Worm (Caenorhabditis elegans): ENCODE measurements around the gene Y54G2A.45.

The Y54G2A.45 gene

DNA sequence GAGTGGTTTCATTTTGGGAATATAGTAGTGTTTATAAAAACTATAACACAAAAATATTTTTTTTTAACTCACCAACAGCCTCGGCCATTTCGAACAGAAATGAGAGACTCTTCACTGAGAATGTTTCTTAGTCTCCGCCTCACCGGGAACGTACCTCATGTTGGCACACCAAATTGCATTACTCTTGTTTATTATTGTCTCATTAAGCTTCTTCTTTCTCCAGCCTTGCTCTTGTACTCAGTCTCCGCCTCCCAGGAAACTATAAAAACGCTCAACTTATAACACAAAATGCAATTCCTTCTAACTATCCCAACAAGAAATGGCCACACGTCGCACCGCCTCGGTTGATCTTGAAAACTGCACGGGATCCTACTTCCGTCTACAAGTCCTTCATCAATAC lies 26.9 kb downstream of the Y54G2A.45 start, which contains the start of the genes Y54G2A.48 and pudl-1:
Gene Y54G2A.48 (minus strand): TSS at position 101 of the 400 bp plus-strand sequence.
Gene pudl-1 (plus strand): TSS at position 320 of the 400 bp plus-strand sequence.
- no peak for TF ChIP-seq ama-1 (optimal IDR thresholded peaks at IDR 0.05)
- TF ChIP-seq ama-1 (GFP tag; optimal IDR thresholded peaks at IDR 0.05): no peak
- no peak for TF ChIP-seq fkh-3 (tag; optimal IDR thresholded peaks at IDR 0.05)
- no peak for TF ChIP-seq chd-7 (tag; optimal IDR thresholded peaks at IDR 0.05)
- no peak for TF ChIP-seq nfya-2 (GFP tag; IDR thresholded peaks at IDR 0.05)
- no peak for TF ChIP-seq C17E4.6 (GFP tag; IDR thresholded peaks at IDR 0.05)
- no peak for TF ChIP-seq attf-3 (GFP tag; conservative IDR thresholded peaks at IDR 0.05)
- no peak for TF ChIP-seq gei-17 (GFP tag; optimal IDR thresholded peaks at IDR 0.05)
- TF ChIP-seq him-1 (tag; optimal IDR thresholded peaks at IDR 0.05): no peak
- no peak for TF ChIP-seq aptf-3 (GFP tag; IDR thresholded peaks at IDR 0.05)
- no peak for TF ChIP-seq lin-40 (tag; optimal IDR thresholded peaks at IDR 0.05)
- no peak for TF ChIP-seq B0035.1 (tag; optimal IDR thresholded peaks at IDR 0.05)
- no peak for TF ChIP-seq snpc-1.3 (tag; optimal IDR thresholded peaks at IDR 0.05; ENCODE audit: insufficient read depth)
- no peak for TF ChIP-seq Y95B8A.8 (GFP tag; IDR thresholded peaks at IDR 0.05)
- TF ChIP-seq D2030.7 (GFP tag; IDR thresholded peaks at IDR 0.05): no peak
- no peak for TF ChIP-seq ztf-3 (GFP tag; optimal IDR thresholded peaks at IDR 0.05)

DNA sequence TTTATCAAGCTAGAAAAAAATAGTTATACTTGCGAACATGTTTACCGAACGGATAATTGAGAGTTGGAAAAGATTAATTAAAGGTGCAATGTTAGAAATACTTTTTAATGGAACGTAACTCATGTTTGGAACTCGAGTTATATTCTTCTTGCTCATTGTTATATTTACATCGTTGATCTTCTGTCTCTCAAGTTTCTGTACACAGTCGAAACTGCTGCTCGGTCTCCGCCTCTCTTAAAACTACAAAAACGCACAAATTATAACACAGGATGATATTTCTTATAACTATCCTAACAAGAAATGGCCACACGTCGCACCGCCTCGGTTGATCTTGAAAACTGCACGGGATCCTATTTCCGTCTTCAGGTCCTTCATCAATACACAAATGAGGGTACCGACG lies 28.9 kb downstream of the Y54G2A.45 start, which contains the start of gene pudl-2:
Gene pudl-2 (plus strand): TSS at position 301 of the 400 bp plus-strand sequence.
- no peak for TF ChIP-seq atf-7 (tag; optimal IDR thresholded peaks at IDR 0.05)
- no peak for TF ChIP-seq akir-1 (GFP tag; optimal IDR thresholded peaks at IDR 0.05)
- TF ChIP-seq let-526 (GFP tag; IDR thresholded peaks at IDR 0.05): no peak
- TF ChIP-seq ztf-22 (GFP tag; optimal IDR thresholded peaks at IDR 0.05): no peak

DNA sequence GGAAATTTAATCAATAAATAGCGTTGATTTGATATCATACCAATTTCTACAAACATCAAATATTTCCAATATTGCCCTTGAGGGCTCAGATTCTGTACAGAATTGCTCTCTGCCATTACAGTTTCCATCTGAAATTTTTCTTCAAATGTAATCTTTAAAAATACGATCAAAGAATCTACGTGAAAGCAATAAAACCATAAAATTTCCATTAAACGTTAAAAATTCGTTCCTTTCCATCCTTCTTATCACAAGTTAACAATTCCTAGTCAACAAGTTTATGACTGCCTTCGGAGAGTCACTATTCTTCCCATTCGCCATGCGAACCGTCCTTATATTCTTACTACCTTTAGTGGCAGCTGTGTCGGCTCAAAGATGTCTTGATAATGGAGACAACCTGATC lies 29.7 kb downstream of the Y54G2A.45 start, which contains the start of gene clec-82:
Gene clec-82 (plus strand): TSS at position 301 of the 400 bp plus-strand sequence.
- TF ChIP-seq tlf-1 (GFP tag; optimal IDR thresholded peaks at IDR 0.05): no peak
- TF ChIP-seq nhr-80 (tag; optimal IDR thresholded peaks at IDR 0.05): no peak
- TF ChIP-seq hlh-26 (GFP tag; conservative IDR thresholded peaks at IDR 0.05): no peak
- TF ChIP-seq fkh-3 (tag; optimal IDR thresholded peaks at IDR 0.05): no peak
- no peak for TF ChIP-seq F23B12.7 (tag; optimal IDR thresholded peaks at IDR 0.05; ENCODE audit: insufficient read depth)
- TF ChIP-seq akir-1 (GFP tag; optimal IDR thresholded peaks at IDR 0.05): no peak
- TF ChIP-seq attf-3 (GFP tag; conservative IDR thresholded peaks at IDR 0.05): no peak
- no peak for TF ChIP-seq F33H1.4 (GFP tag; IDR thresholded peaks at IDR 0.05)
- no peak for TF ChIP-seq ekl-4 (GFP tag; IDR thresholded peaks at IDR 0.05)
- no peak for TF ChIP-seq ccch-3 (GFP tag; optimal IDR thresholded peaks at IDR 0.05)
- no peak for TF ChIP-seq egrh-3 (GFP tag; IDR thresholded peaks at IDR 0.05)
- no peak for TF ChIP-seq attf-6 (GFP tag; IDR thresholded peaks at IDR 0.05)
- TF ChIP-seq T07F8.4 (tag; optimal IDR thresholded peaks at IDR 0.05): no peak
- TF ChIP-seq rcor-1 (GFP tag; IDR thresholded peaks at IDR 0.05): no peak
- TF ChIP-seq unc-130 (GFP tag; optimal IDR thresholded peaks at IDR 0.05): no peak
- TF ChIP-seq rec-8 (tag; optimal IDR thresholded peaks at IDR 0.05): no peak
- TF ChIP-seq snpc-4 (GFP tag; optimal IDR thresholded peaks at IDR 0.05): no peak
- no peak for TF ChIP-seq snpc-4 (tag; optimal IDR thresholded peaks at IDR 0.05)
- TF ChIP-seq atf-7 (tag; optimal IDR thresholded peaks at IDR 0.05): no peak
- TF ChIP-seq dpl-1 (GFP tag; optimal IDR thresholded peaks at IDR 0.05): no peak
